Fruit fly (Drosophila melanogaster): ENCODE measurements around the gene CG33710.

CG33710 gene

dm6 chr3L:19913328-19913936, 39.2 kb downstream of the CG33710 start, which contains the start of gene Mtr3:
TSS of gene Mtr3 (minus strand) at chr3L:19913715.
- TF ChIP-seq Xrp1 (GFP tag; IDR thresholded peaks at IDR 0.05) (no peak), CG3838 (GFP tag; optimal IDR thresholded peaks at IDR 0.05) (no peak), Bgb (GFP tag; IDR thresholded peaks at IDR 0.05; ENCODE audit: partially characterized antibody) (no peak), CG18476 (GFP tag; optimal IDR thresholded peaks at IDR 0.05) (no peak), CG1792 (GFP tag; optimal IDR thresholded peaks at IDR 0.05) (no peak), esg (GFP tag; conservative IDR thresholded peaks at IDR 0.05) (no peak), zen (tag; optimal IDR thresholded peaks at IDR 0.05) (no peak), CG12391 (tag; optimal IDR thresholded peaks at IDR 0.05) (no peak), CG4282 (GFP tag; optimal IDR thresholded peaks at IDR 0.05) (no peak), CG4328 (GFP tag; optimal IDR thresholded peaks at IDR 0.05) (no peak), MBD-R2 (GFP tag; IDR thresholded peaks at IDR 0.05) (peak; percentile 29; the same call in 1 of the 2 replicates), nom (GFP tag; optimal IDR thresholded peaks at IDR 0.05) (no peak), Scr (GFP tag; IDR thresholded peaks at IDR 0.05; ENCODE audit: partially characterized antibody) (peak; percentile 39; the same call in 1 of the 2 replicates), CG14667 (GFP tag; IDR thresholded peaks at IDR 0.05) (no peak), schlank (tag; optimal IDR thresholded peaks at IDR 0.05) (no peak), pzg (GFP tag; optimal IDR thresholded peaks at IDR 0.05) (peak; percentile 14), CG2116 (GFP tag; optimal IDR thresholded peaks at IDR 0.05) (peak; percentile 57), bigmax (GFP tag; optimal IDR thresholded peaks at IDR 0.05) (no peak), CG15011 (GFP tag; optimal IDR thresholded peaks at IDR 0.05) (no peak), CG18011 (GFP tag; optimal IDR thresholded peaks at IDR 0.05) (no peak), CG16863 (GFP tag; optimal IDR thresholded peaks at IDR 0.05) (no peak), Hey (tag; optimal IDR thresholded peaks at IDR 0.05) (no peak), yki (optimal IDR thresholded peaks at IDR 0.05) (no peak), lov (optimal IDR thresholded peaks at IDR 0.05) (no peak), lov (GFP tag; IDR thresholded peaks at IDR 0.05) (no peak), CG30431 (GFP tag; optimal IDR thresholded peaks at IDR 0.05) (no peak), CG9797 (GFP tag; optimal IDR thresholded peaks at IDR 0.05) (peak; percentile 6), bab2 (GFP tag; optimal IDR thresholded peaks at IDR 0.05) (no peak), sqz (GFP tag; optimal IDR thresholded peaks at IDR 0.05) (no peak), CG13287 (GFP tag; IDR thresholded peaks at IDR 0.05; ENCODE audit: partially characterized antibody) (peak; percentile 58), CG17612 (GFP tag; IDR thresholded peaks at IDR 0.05) (no peak), CG3407 (GFP tag; optimal IDR thresholded peaks at IDR 0.05) (no peak), Tbp (GFP tag; optimal IDR thresholded peaks at IDR 0.05) (no peak), CG31365 (tag; optimal IDR thresholded peaks at IDR 0.05) (no peak), CG11085 (GFP tag; IDR thresholded peaks at IDR 0.05) (no peak), Dll (GFP tag; IDR thresholded peaks at IDR 0.05; ENCODE audit: partially characterized antibody) (peak; percentile 58; the same call in 2 of the 4 replicates), E2f1 (GFP tag; IDR thresholded peaks at IDR 0.05) (no peak), wdn (GFP tag; IDR thresholded peaks at IDR 0.05) (no peak), p53 (GFP tag; optimal IDR thresholded peaks at IDR 0.05) (no peak), Dref (GFP tag; IDR thresholded peaks at IDR 0.05) (peak; percentile 58), stwl (tag; optimal IDR thresholded peaks at IDR 0.05) (peak; percentile 2), kay (GFP tag; optimal IDR thresholded peaks at IDR 0.05) (no peak), Dp (GFP tag; optimal IDR thresholded peaks at IDR 0.05) (peak; percentile 79), unc-4 (GFP tag; IDR thresholded peaks at IDR 0.05; ENCODE audit: partially characterized antibody) (peak; percentile 52), kah (GFP tag; optimal IDR thresholded peaks at IDR 0.05) (peak; percentile 92), Spps (tag; optimal IDR thresholded peaks at IDR 0.05) (no peak), BEAF-32 (GFP tag; optimal IDR thresholded peaks at IDR 0.05) (peak; percentile 27), onecut (GFP tag; IDR thresholded peaks at IDR 0.05) (no peak), Hr51 (GFP tag; optimal IDR thresholded peaks at IDR 0.05) (no peak), tgo (GFP tag; IDR thresholded peaks at IDR 0.05) (no peak)

All from whole organism, embryonic.